Fruit fly (Drosophila melanogaster) S2 (cell line): Measurements from ENCODE around the gene Gr23a.

Source experiments
- CG8478 ChIP-seq: fragments of >200 bp; optimal IDR thresholded peaks from 2 replicates; lab custom pipeline; 2018
- CTCF ChIP-seq, 2 experiments: fragments of >200 bp; optimal IDR thresholded peaks; 2 replicates each; lab custom pipeline; 2018

DNA sequence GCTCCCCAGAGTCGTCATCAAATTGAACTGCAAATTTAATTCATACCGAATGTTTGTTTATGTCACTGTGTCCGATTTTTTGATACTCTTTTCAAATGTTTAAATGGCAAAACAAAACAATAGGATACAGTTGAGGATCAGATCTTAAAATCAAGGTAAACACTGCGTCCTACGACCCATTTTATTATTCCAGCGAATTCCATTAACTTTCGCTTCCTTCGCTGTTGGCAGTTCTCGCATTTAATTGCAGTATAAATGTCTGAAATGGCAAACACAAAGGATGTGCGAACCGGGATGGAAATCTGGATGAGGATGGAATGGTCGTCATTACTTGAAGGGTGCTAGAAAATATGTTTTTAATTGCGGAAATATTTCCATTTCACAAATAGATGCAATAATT is 17.3 kb upstream of the Gr23a start, which contains the start of gene CG33125:
- no peak for TF ChIP-seq CG8478
- TF ChIP-seq CTCF (optimal IDR thresholded peaks at IDR 0.05; lab: Kevin White, UChicago) = no peak
